Worm (Caenorhabditis elegans): ENCODE measurements around the gene atrn-1.

DNA sequence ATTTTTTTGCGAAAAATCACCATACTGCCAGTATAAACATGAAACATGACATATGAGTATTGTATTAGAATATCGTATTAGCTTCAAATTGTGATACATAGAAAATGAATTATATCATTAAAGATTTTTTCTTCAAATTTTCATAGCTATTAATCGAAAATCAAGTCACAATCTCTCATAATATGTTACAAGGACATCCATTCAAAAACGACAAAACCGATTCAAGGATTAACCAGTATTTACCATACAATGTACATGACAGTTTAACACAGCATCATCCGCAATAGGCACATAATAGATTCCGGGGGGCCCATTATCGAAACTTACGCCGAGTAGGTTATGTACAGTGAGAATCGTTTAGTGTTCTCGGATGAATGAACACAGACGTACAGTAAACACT is 40.1 kb upstream of the atrn-1 start:
- TF ChIP-seq lsl-1 (GFP tag; optimal IDR thresholded peaks at IDR 0.05) (no peak), madf-6 (GFP tag; IDR thresholded peaks at IDR 0.05) (no peak), dpl-1 (GFP tag; optimal IDR thresholded peaks at IDR 0.05) (no peak), nfya-1 (tag; optimal IDR thresholded peaks at IDR 0.05; ENCODE audit: borderline replicate concordance, insufficient read depth) (no peak), nhr-90 (tag; optimal IDR thresholded peaks at IDR 0.05) (no peak), him-1 (tag; optimal IDR thresholded peaks at IDR 0.05) (no peak), lin-40 (tag; optimal IDR thresholded peaks at IDR 0.05) (no peak)

All from whole organism, young adult.